Worm (Caenorhabditis elegans) whole organism, L4/young adult: Measurements from ENCODE around the gene W02A2.12.

ENCODE experiments used
- W03F9.2 ChIP-seq: fragments of 150-350 bp; optimal IDR thresholded peaks from 2 replicates; lab custom pipeline; 2014; ENCODE audit warnings: missing biosample characterization, missing genetic modification characterization
- him-1 ChIP-seq: sonication (generic microtip); optimal IDR thresholded peaks from 2 replicates; lab custom pipeline; 2016; ENCODE audit warnings: missing genotype, missing genetic modification reagents, missing genetic modification characterization, missing compliant biosample characterization

- TF ChIP-seq W03F9.2 (tag; lab: Kevin White, UChicago) (no peak), him-1 (tag; lab: Kevin White, UChicago) (no peak)
Measured at ce11 chrIV:13394686-13395085, 46.1 kb upstream of the W02A2.12 start.
